Worm (Caenorhabditis elegans) whole organism, L3 larva: ENCODE results near the gene F46H6.5.

Experiments used
- R02D3.7 ChIP-seq: fragments of 150-350 bp; optimal IDR thresholded peaks from 2 replicates; lab custom pipeline; 2014; ENCODE audit warnings: missing biosample characterization, missing genetic modification characterization
- aly-2 ChIP-seq: fragments of 150-350 bp; optimal IDR thresholded peaks from 2 replicates; lab custom pipeline; 2014; ENCODE audit warnings: missing biosample characterization, missing genetic modification characterization
- ama-1 ChIP-seq: fragments of 150-350 bp; optimal IDR thresholded peaks from 2 replicates; lab custom pipeline; 2018
- ceh-16 ChIP-seq: sonication (generic microtip); optimal IDR thresholded peaks from 2 replicates; lab custom pipeline; 2017; ENCODE audit warnings: missing biosample characterization, missing genetic modification characterization
- ceh-28 ChIP-seq: fragments of 150-350 bp; optimal IDR thresholded peaks from 2 replicates; lab custom pipeline; 2014; ENCODE audit warnings: missing biosample characterization, missing genetic modification reagents, missing genetic modification characterization
- ceh-9 ChIP-seq: sonication (generic microtip); optimal IDR thresholded peaks from 2 replicates; lab custom pipeline; 2018; ENCODE audit warnings: missing biosample characterization, missing genetic modification characterization
- daf-12 ChIP-seq: fragments of 150-350 bp; optimal IDR thresholded peaks from 2 replicates; lab custom pipeline; 2014; ENCODE audit warnings: missing biosample characterization, missing genetic modification reagents, missing genetic modification characterization
- elt-1 ChIP-seq: fragments of 150-350 bp; optimal IDR thresholded peaks from 2 replicates; lab custom pipeline; 2014; ENCODE audit warnings: missing biosample characterization, missing genetic modification characterization
- elt-2 ChIP-seq: sonication (generic microtip); optimal IDR thresholded peaks from 2 replicates; lab custom pipeline; 2016; ENCODE audit warnings: missing genetic modification reagents, mild to moderate bottlenecking, missing genetic modification characterization, missing compliant biosample characterization
- elt-3 ChIP-seq, 3 experiments: fragments of 150-350 bp in 1 of 3; sonication (generic microtip) in 2 of 3; optimal IDR thresholded peaks; 2 replicates in 2 of 3; 4 replicates in 1 of 3; lab custom pipeline; 2014 to 2017; ENCODE audit warnings: missing biosample characterization in 3 of 3, missing genetic modification characterization in 3 of 3
- eor-1 ChIP-seq, 2 experiments: fragments of 150-350 bp; optimal IDR thresholded peaks; 2 replicates each; lab custom pipeline; 2014 to 2018; ENCODE audit warnings: missing biosample characterization in 2 of 2, missing genetic modification characterization in 2 of 2
- fkh-10 ChIP-seq: sonication (generic microtip); optimal IDR thresholded peaks from 2 replicates; lab custom pipeline; 2017; ENCODE audit warnings: missing biosample characterization, missing genetic modification reagents, missing genetic modification characterization
- fkh-2 ChIP-seq: fragments of 150-350 bp; optimal IDR thresholded peaks from 2 replicates; lab custom pipeline; 2014; ENCODE audit warnings: missing biosample characterization, missing genetic modification reagents, missing genetic modification characterization
- fos-1 ChIP-seq: fragments of 150-350 bp; optimal IDR thresholded peaks from 2 replicates; lab custom pipeline; 2014; ENCODE audit warnings: missing biosample characterization, missing genetic modification characterization
- hmg-11 ChIP-seq: sonication (generic microtip); optimal IDR thresholded peaks from 2 replicates; lab custom pipeline; 2016; ENCODE audit warnings: missing genetic modification characterization, missing compliant biosample characterization
- jun-1 ChIP-seq: fragments of 150-350 bp; optimal IDR thresholded peaks from 2 replicates; lab custom pipeline; 2014; ENCODE audit warnings: missing biosample characterization, missing genetic modification reagents, missing genetic modification characterization
- lin-15B ChIP-seq: fragments of 150-350 bp; optimal IDR thresholded peaks from 2 replicates; lab custom pipeline; 2014; ENCODE audit warnings: missing biosample characterization, missing genetic modification characterization
- lin-39 ChIP-seq: fragments of 150-350 bp; optimal IDR thresholded peaks from 2 replicates; lab custom pipeline; 2018; ENCODE audit warnings: missing biosample characterization, missing genetic modification reagents, missing genetic modification characterization
- lsy-12 ChIP-seq: sonication (generic microtip); optimal IDR thresholded peaks from 2 replicates; lab custom pipeline; 2016; ENCODE audit warnings: mild to moderate bottlenecking, missing genetic modification characterization, missing compliant biosample characterization
- mdl-1 ChIP-seq: fragments of 150-350 bp; optimal IDR thresholded peaks from 2 replicates; lab custom pipeline; 2014; ENCODE audit warnings: missing biosample characterization, missing genetic modification characterization
- nfya-1 ChIP-seq: sonication (generic microtip); optimal IDR thresholded peaks from 2 replicates; lab custom pipeline; 2017; ENCODE audit warnings: missing genetic modification characterization, mild to moderate bottlenecking, missing compliant biosample characterization, antibody characterized with exemption, moderate library complexity; ENCODE audit not compliant: insufficient read depth
- nhr-25 ChIP-seq: sonication (generic microtip); optimal IDR thresholded peaks from 2 replicates; lab custom pipeline; 2017; ENCODE audit warnings: missing biosample characterization, missing genetic modification characterization
- nhr-28 ChIP-seq: fragments of 150-350 bp; optimal IDR thresholded peaks from 2 replicates; lab custom pipeline; 2014; ENCODE audit warnings: missing biosample characterization, missing genetic modification characterization
- nhr-67 ChIP-seq: fragments of 150-350 bp; optimal IDR thresholded peaks from 2 replicates; lab custom pipeline; 2014; ENCODE audit warnings: missing biosample characterization, missing genetic modification characterization
- pha-4 ChIP-seq: fragments of 150-350 bp; optimal IDR thresholded peaks from 2 replicates; lab custom pipeline; 2014; ENCODE audit warnings: missing biosample characterization, missing genetic modification reagents, missing genetic modification characterization
- pqm-1 ChIP-seq: fragments of 150-350 bp; optimal IDR thresholded peaks from 2 replicates; lab custom pipeline; 2017; ENCODE audit warnings: missing biosample characterization, missing genetic modification characterization, inconsistent platforms
- sea-2 ChIP-seq: fragments of 150-350 bp; sonication (generic microtip); optimal IDR thresholded peaks from 4 replicates; lab custom pipeline; 2014; ENCODE audit warnings: missing biosample characterization, missing genetic modification reagents, missing genetic modification characterization
- skn-1 ChIP-seq: fragments of 150-350 bp; optimal IDR thresholded peaks from 2 replicates; lab custom pipeline; 2014; ENCODE audit warnings: missing biosample characterization, missing genetic modification characterization
- snpc-4 ChIP-seq: fragments of 150-350 bp; optimal IDR thresholded peaks from 2 replicates; lab custom pipeline; 2014; ENCODE audit warnings: missing biosample characterization, missing genetic modification characterization
- tbx-2 ChIP-seq: sonication (generic microtip); optimal IDR thresholded peaks from 2 replicates; lab custom pipeline; 2016; ENCODE audit warnings: mild to moderate bottlenecking, missing genetic modification characterization, missing compliant biosample characterization
- unc-39 ChIP-seq: sonication (generic microtip); optimal IDR thresholded peaks from 4 replicates; lab custom pipeline; 2017; ENCODE audit warnings: missing biosample characterization, missing genetic modification characterization
- unc-62 ChIP-seq: fragments of 150-350 bp; sonication (generic microtip); optimal IDR thresholded peaks from 4 replicates; lab custom pipeline; 2014; ENCODE audit warnings: missing biosample characterization, missing genetic modification reagents, missing genetic modification characterization
- ztf-11 ChIP-seq: fragments of 150-350 bp; optimal IDR thresholded peaks from 2 replicates; lab custom pipeline; 2014; ENCODE audit warnings: missing biosample characterization, missing genetic modification characterization

F46H6.5 gene

DNA sequence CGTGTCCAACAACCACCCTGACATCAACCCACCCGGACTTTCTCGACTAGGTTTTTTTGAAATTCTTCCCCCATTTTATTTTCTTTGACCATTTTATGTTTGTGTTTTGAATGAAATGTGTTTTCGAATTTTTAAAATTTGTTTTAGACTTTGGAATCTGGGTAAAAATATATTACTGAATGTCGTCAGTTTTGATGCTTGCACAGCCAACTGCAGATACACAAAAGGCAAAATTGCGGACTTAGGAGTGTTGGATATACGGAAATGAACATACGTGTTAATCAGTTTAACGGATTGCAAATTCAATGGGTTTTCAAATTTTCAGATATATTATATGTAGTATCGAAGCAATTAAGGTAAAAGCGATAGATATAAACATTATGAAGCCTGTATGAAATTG lies 24.8 kb upstream of the F46H6.5 start:
- no peak for TF ChIP-seq elt-3 (tag; optimal IDR thresholded peaks at IDR 0.05; lab: Kevin White, UChicago)
- peak; percentile 62 for TF ChIP-seq nfya-1 (tag; lab: Kevin White, UChicago)
- TF ChIP-seq pha-4 (tag; lab: Kevin White, UChicago) = peak; percentile 29
- TF ChIP-seq skn-1 = no peak
- TF ChIP-seq elt-2 (tag; lab: Kevin White, UChicago) = peak; percentile 2
- TF ChIP-seq nhr-25 = no peak

DNA sequence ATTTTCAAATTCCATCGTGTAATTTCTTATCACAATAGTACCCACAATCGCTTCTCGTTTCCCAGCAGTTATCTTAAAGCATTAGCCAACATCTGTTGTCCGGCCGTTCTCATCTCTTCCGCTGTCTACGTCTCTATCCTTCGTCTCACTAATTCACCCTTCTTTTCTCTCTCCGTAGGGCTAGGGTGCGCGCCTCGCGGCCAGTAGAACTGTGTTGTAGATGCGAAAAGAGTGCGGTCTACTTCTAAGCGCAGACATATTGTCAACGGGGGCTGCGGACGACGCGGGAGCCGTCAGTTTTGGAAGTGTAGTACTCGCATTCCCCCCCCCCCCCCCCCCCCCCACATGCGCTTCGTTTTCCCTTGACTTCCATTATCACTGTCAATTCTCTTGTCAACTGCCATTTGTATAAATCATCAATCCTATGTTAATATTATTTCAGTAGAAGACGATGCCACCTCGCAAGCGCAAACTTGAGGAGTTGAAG lies 21.7 kb upstream of the F46H6.5 start, which contains the start of gene spr-3:
Gene spr-3, plus strand, starts transcription at position 437 of the 487 bp plus-strand sequence.
- peak; percentile 0 for TF ChIP-seq hmg-11
- peak; percentile 11 for TF ChIP-seq nhr-25
- TF ChIP-seq nfya-1 (tag; lab: Kevin White, UChicago) = peak; percentile 46
- peak; percentile 45 for TF ChIP-seq snpc-4 (tag; lab: Kevin White, UChicago)
- peak; percentile 20 for TF ChIP-seq elt-2 (tag; lab: Kevin White, UChicago)
- TF ChIP-seq fos-1 (tag; lab: Kevin White, UChicago) = no peak
- no peak for TF ChIP-seq elt-3 (tag; optimal IDR thresholded peaks at IDR 0.05; lab: Kevin White, UChicago)

DNA sequence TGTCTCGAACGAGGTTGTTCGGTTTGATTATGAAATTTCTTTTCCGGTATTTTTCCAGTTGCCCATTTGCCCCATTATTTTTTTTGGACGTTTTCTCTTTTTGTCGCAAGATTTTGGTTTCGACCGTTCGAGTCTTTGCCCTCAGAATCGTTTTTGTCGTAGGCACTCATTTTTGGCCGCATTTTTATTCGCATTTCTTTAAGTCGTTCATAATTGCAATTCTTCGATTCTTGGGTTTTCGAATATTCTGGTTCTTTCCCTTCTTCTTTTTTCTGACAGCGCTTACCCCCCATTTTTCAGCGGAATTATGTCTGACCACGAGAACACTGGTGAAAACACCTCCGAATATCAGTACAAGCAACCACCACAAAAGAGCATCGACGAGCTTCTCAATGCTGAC lies 16.2 kb upstream of the F46H6.5 start, which contains the start of gene rhi-1:
Gene rhi-1, plus strand, starts transcription at position 301 of the 400 bp plus-strand sequence.
- no peak for TF ChIP-seq eor-1 (tag; optimal IDR thresholded peaks at IDR 0.05; lab: Kevin White, UChicago)
- TF ChIP-seq lin-39 = no peak
- TF ChIP-seq ceh-9 (tag; lab: Kevin White, UChicago) = no peak
- no peak for TF ChIP-seq aly-2 (tag; lab: Kevin White, UChicago)
- TF ChIP-seq snpc-4 (tag; lab: Kevin White, UChicago) = no peak
- TF ChIP-seq fkh-10 (GFP tag; lab: Kevin White, UChicago) = no peak
- TF ChIP-seq lsy-12 (tag; lab: Kevin White, UChicago) = no peak

DNA sequence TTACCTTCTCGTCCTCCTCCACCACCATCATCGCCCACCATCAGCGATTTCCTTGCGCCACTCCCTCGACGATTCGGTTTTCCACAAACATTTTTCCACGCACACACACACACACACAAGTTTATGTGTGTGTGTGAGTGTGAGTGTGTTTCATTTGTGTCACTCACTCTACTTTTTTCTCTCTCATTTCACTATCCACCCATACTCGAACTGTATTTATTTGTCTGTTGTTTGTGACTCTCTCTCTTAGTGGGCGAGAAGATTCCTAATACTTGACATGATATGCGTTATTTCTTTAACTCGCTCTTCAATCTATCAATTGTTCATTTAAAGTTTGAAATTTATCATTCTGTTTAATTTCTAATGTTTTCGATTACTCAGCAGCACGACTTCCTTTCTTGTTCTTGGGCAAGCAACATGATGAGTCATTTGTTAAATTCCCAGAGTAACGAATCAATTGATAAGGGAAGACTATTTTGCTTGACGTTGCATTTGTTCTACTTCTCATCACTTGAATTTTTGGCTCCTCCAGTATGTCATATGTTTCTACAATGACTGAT lies 15.2 kb upstream of the F46H6.5 start:
- TF ChIP-seq pha-4 (tag; lab: Kevin White, UChicago) (peak; percentile 67), sea-2 (GFP tag; lab: Kevin White, UChicago) (no peak), daf-12 (tag; lab: Kevin White, UChicago) (no peak), mdl-1 (tag; lab: Kevin White, UChicago) (no peak), elt-3 (tag; optimal IDR thresholded peaks at IDR 0.05; lab: Kevin White, UChicago) (no peak), elt-1 (tag; lab: Kevin White, UChicago) (no peak), elt-2 (tag; lab: Kevin White, UChicago) (peak; percentile 63), ceh-28 (peak; percentile 1), ztf-11 (tag; lab: Kevin White, UChicago) (no peak), lsy-12 (tag; lab: Kevin White, UChicago) (no peak), jun-1 (tag; lab: Kevin White, UChicago) (peak; percentile 34), ceh-16 (no peak), pqm-1 (tag; lab: Kevin White, UChicago) (peak; percentile 57), nhr-25 (peak; percentile 24)

DNA sequence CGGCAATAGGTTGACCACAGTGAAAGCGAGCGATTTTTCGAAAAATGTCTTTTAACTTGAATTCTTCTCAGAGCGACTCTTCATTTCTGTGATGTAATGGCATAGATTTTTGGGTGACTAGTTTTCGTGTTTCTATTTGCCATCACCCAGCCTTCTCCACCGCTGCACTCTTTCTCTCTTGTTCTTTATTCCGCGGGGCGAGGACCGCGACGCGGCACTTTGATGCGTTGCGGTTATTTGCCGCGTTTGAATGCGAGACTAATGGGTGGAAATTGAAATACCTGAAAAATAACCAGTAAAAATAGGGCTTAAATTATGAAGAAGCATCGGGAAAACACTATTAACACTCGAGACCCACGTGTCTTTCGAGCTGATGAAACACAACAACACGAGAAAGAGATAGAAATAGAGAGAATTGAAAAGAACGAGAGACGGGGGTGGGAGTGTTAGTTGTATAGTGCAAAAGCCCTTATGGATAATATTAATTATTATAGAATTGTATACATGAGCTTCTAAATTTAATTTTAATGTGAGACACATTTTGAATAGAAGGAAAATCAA lies 12.2 kb upstream of the F46H6.5 start, which contains the start of gene dgk-2:
Gene dgk-2, minus strand, starts transcription at position 281 of the 561 bp plus-strand sequence.
- TF ChIP-seq ama-1 (peak; percentile 35), hmg-11 (peak; percentile 65), fkh-2 (tag; lab: Kevin White, UChicago) (no peak), jun-1 (tag; lab: Kevin White, UChicago) (no peak), pha-4 (tag; lab: Kevin White, UChicago) (peak; percentile 61), pqm-1 (tag; lab: Kevin White, UChicago) (no peak), ztf-11 (tag; lab: Kevin White, UChicago) (no peak), elt-2 (tag; lab: Kevin White, UChicago) (no peak), nhr-25 (no peak), tbx-2 (no peak), unc-39 (no peak), R02D3.7 (tag; lab: Kevin White, UChicago) (no peak), fos-1 (tag; lab: Kevin White, UChicago) (no peak), elt-3 (tag; optimal IDR thresholded peaks at IDR 0.05; lab: Kevin White, UChicago) (no peak), nhr-28 (tag; lab: Kevin White, UChicago) (no peak), nfya-1 (tag; lab: Kevin White, UChicago) (peak; percentile 32), nhr-67 (tag; lab: Kevin White, UChicago) (no peak), unc-62 (no peak), sea-2 (GFP tag; lab: Kevin White, UChicago) (no peak), snpc-4 (tag; lab: Kevin White, UChicago) (no peak), lin-39 (no peak), aly-2 (tag; lab: Kevin White, UChicago) (no peak), lin-15B (tag; lab: Kevin White, UChicago) (no peak), eor-1 (tag; optimal IDR thresholded peaks at IDR 0.05; lab: Kevin White, UChicago) (no peak)
